Worm (Caenorhabditis elegans) whole organism, young adult: ENCODE data around the gene D1086.11.

Experiments used
- B0336.3 ChIP-seq: fragments of 200-800 bp; sonication (Bioruptor generic); IDR thresholded peaks from 2 replicates; pipeline ENCODE4 v1.3.6; 2022; ENCODE audit warnings: missing genetic modification characterization, missing compliant biosample characterization
- F10E7.11 ChIP-seq: sonication (generic microtip); optimal IDR thresholded peaks from 2 replicates; lab custom pipeline; 2017; ENCODE audit warnings: mild to moderate bottlenecking, missing genetic modification characterization, moderate library complexity, missing compliant biosample characterization
- F33H1.4 ChIP-seq: fragments of 200-800 bp; sonication (Bioruptor generic); IDR thresholded peaks from 2 replicates; pipeline ENCODE4 v1.3.6; 2022; ENCODE audit warnings: missing genetic modification reagents, missing genetic modification characterization, missing compliant biosample characterization
- F57A8.1 ChIP-seq: fragments of 200-800 bp; sonication (Bioruptor generic); optimal IDR thresholded peaks from 2 replicates; lab custom pipeline; 2018; ENCODE audit warnings: mild to moderate bottlenecking, missing genetic modification characterization, moderate library complexity, missing compliant biosample characterization
- K12H6.12 ChIP-seq: fragments of 200-800 bp; sonication (Bioruptor generic); optimal IDR thresholded peaks from 2 replicates; lab custom pipeline; 2018; ENCODE audit warnings: mild to moderate bottlenecking, missing genetic modification characterization, missing compliant biosample characterization
- Y56A3A.18 ChIP-seq: fragments of 200-800 bp; sonication (Bioruptor generic); IDR thresholded peaks from 2 replicates; pipeline ENCODE4 v1.3.6; 2022; ENCODE audit warnings: missing genetic modification reagents, missing genetic modification characterization, missing compliant biosample characterization
- Y79H2A.3 ChIP-seq: fragments of 200-800 bp; sonication (Bioruptor generic); conservative IDR thresholded peaks from 2 replicates; pipeline ENCODE4 v1.3.6; 2022; ENCODE audit warnings: missing genetic modification reagents, missing genetic modification characterization, missing compliant biosample characterization
- ZK185.1 ChIP-seq: sonication (generic microtip); optimal IDR thresholded peaks from 2 replicates; lab custom pipeline; 2016; ENCODE audit warnings: mild to moderate bottlenecking, missing genetic modification characterization, missing compliant biosample characterization; ENCODE audit not compliant: poor library complexity, severe bottlenecking
- ama-1 ChIP-seq, 3 experiments: fragments of 150-350 bp in 1 of 3; sonication (generic microtip) in 2 of 3; optimal IDR thresholded peaks; 2 replicates each; lab custom pipeline; 2014 to 2018; ENCODE audit warnings: missing biosample characterization in 2 of 3, missing genetic modification characterization in 2 of 3, missing genetic modification reagents in 2 of 3
- athp-1 ChIP-seq: sonication (generic microtip); optimal IDR thresholded peaks from 2 replicates; lab custom pipeline; 2017; ENCODE audit warnings: mild to moderate bottlenecking, missing genetic modification characterization, missing compliant biosample characterization
- bed-1 ChIP-seq: fragments of 200-800 bp; sonication (Bioruptor generic); IDR thresholded peaks from 2 replicates; pipeline ENCODE4 v1.3.6; 2022; ENCODE audit warnings: missing genetic modification reagents, missing genetic modification characterization, missing compliant biosample characterization
- cebp-1 ChIP-seq, 2 experiments: fragments of 200-800 bp in 1 of 2; sonication (Bioruptor generic) in 1 of 2; sonication (generic microtip) in 1 of 2; IDR thresholded peaks in 1 of 2; optimal IDR thresholded peaks in 1 of 2; 2 replicates each; pipeline versions ENCODE4 v1.3.6 to Lab custom; 2017 to 2022; ENCODE audit warnings: missing compliant biosample characterization in 2 of 2, missing genetic modification characterization in 2 of 2, mild to moderate bottlenecking in 1 of 2, missing genetic modification reagents in 1 of 2, moderate library complexity in 1 of 2
- ceh-100 ChIP-seq: fragments of 200-800 bp; sonication (Bioruptor generic); IDR thresholded peaks from 2 replicates; pipeline ENCODE4 v1.3.6; 2022; ENCODE audit warnings: missing genetic modification reagents, missing genetic modification characterization, missing compliant biosample characterization
- die-1 ChIP-seq: sonication (generic microtip); optimal IDR thresholded peaks from 2 replicates; lab custom pipeline; 2016; ENCODE audit warnings: missing genotype, mild to moderate bottlenecking, missing genetic modification characterization, missing compliant biosample characterization
- dox-1 ChIP-seq: fragments of 200-800 bp; sonication (Bioruptor generic); IDR thresholded peaks from 2 replicates; pipeline ENCODE4 v1.3.6; 2022; ENCODE audit warnings: missing genetic modification reagents, missing genetic modification characterization, missing compliant biosample characterization
- egl-18 ChIP-seq: fragments of 200-800 bp; sonication (Bioruptor generic); IDR thresholded peaks from 2 replicates; pipeline ENCODE4 v1.3.6; 2022; ENCODE audit warnings: missing genetic modification reagents, missing genetic modification characterization, missing compliant biosample characterization
- ets-4 ChIP-seq: fragments of 200-800 bp; sonication (Bioruptor generic); optimal IDR thresholded peaks from 2 replicates; lab custom pipeline; 2018; ENCODE audit warnings: mild to moderate bottlenecking, missing genetic modification characterization, missing compliant biosample characterization
- gei-17 ChIP-seq: fragments of 200-800 bp; sonication (Bioruptor generic); optimal IDR thresholded peaks from 2 replicates; lab custom pipeline; 2018; ENCODE audit warnings: mild to moderate bottlenecking, missing genetic modification characterization, missing compliant biosample characterization
- hlh-12 ChIP-seq: sonication (generic microtip); optimal IDR thresholded peaks from 2 replicates; lab custom pipeline; 2016; ENCODE audit warnings: missing genetic modification characterization, missing compliant biosample characterization
- let-607 ChIP-seq, 2 experiments: fragments of 200-800 bp in 1 of 2; sonication (Bioruptor generic) in 1 of 2; sonication (generic microtip) in 1 of 2; optimal IDR thresholded peaks; 2 replicates each; lab custom pipeline; 2016 to 2018; ENCODE audit warnings: mild to moderate bottlenecking in 2 of 2, missing compliant biosample characterization in 2 of 2, missing genetic modification characterization in 2 of 2, moderate library complexity in 2 of 2, missing genotype in 1 of 2
- lin-26 ChIP-seq: fragments of 200-800 bp; sonication (Bioruptor generic); IDR thresholded peaks from 2 replicates; pipeline ENCODE4 v1.3.6; 2022; ENCODE audit warnings: missing genetic modification reagents, missing genetic modification characterization, missing compliant biosample characterization
- madf-8 ChIP-seq: fragments of 200-800 bp; sonication (Bioruptor generic); conservative IDR thresholded peaks from 2 replicates; pipeline ENCODE4 v1.3.6; 2022; ENCODE audit warnings: missing genetic modification reagents, missing genetic modification characterization, missing compliant biosample characterization
- mel-28 ChIP-seq: sonication (generic microtip); optimal IDR thresholded peaks from 2 replicates; lab custom pipeline; 2016; ENCODE audit warnings: borderline replicate concordance, mild to moderate bottlenecking, missing genetic modification characterization, missing compliant biosample characterization
- nfya-1 ChIP-seq: sonication (generic microtip); optimal IDR thresholded peaks from 2 replicates; lab custom pipeline; 2017; ENCODE audit warnings: antibody characterized with exemption, missing compliant biosample characterization, missing genetic modification characterization, borderline replicate concordance; ENCODE audit not compliant: insufficient read depth
- nfya-2 ChIP-seq: fragments of 200-800 bp; sonication (Bioruptor generic); IDR thresholded peaks from 2 replicates; pipeline ENCODE4 v1.3.6; 2022; ENCODE audit warnings: missing genetic modification reagents, missing genetic modification characterization, missing compliant biosample characterization
- nhr-179 ChIP-seq: sonication (generic microtip); optimal IDR thresholded peaks from 2 replicates; lab custom pipeline; 2016; ENCODE audit warnings: mild to moderate bottlenecking, missing genetic modification characterization, missing compliant biosample characterization
- pha-4 ChIP-seq: fragments of 150-350 bp; sonication (generic microtip); optimal IDR thresholded peaks from 2 replicates; lab custom pipeline; 2014; ENCODE audit warnings: missing biosample characterization, missing genetic modification reagents, missing genetic modification characterization
- rcor-1 ChIP-seq: fragments of 200-800 bp; sonication (Bioruptor generic); IDR thresholded peaks from 2 replicates; pipeline ENCODE4 v1.3.6; 2022; ENCODE audit warnings: missing genetic modification reagents, missing genetic modification characterization, missing compliant biosample characterization
- rec-8 ChIP-seq, 2 experiments: sonication (generic microtip); optimal IDR thresholded peaks; 2 replicates each; lab custom pipeline; 2016; ENCODE audit warnings: mild to moderate bottlenecking in 2 of 2, missing genetic modification characterization in 2 of 2, missing genetic modification reagents in 2 of 2, missing genotype in 2 of 2, missing biosample characterization in 1 of 2, missing compliant biosample characterization in 1 of 2, moderate library complexity in 1 of 2
- sdz-38 ChIP-seq: sonication (generic microtip); optimal IDR thresholded peaks from 2 replicates; lab custom pipeline; 2016; ENCODE audit warnings: missing genotype, missing genetic modification characterization, missing compliant biosample characterization
- snpc-3.4 ChIP-seq: sonication (generic microtip); optimal IDR thresholded peaks from 2 replicates; lab custom pipeline; 2017; ENCODE audit warnings: missing genetic modification characterization, mild to moderate bottlenecking, missing compliant biosample characterization, antibody characterized with exemption, moderate library complexity, missing genotype, missing genetic modification reagents
- tbp1 ChIP-seq: fragments of 200-800 bp; sonication (Bioruptor generic); optimal IDR thresholded peaks from 2 replicates; lab custom pipeline; 2018; ENCODE audit warnings: mild to moderate bottlenecking, missing genetic modification characterization, missing compliant biosample characterization
- tbx-9 ChIP-seq: sonication (generic microtip); optimal IDR thresholded peaks from 2 replicates; lab custom pipeline; 2016; ENCODE audit warnings: borderline replicate concordance, missing genetic modification characterization, inconsistent platforms, missing compliant biosample characterization
- unc-62 ChIP-seq: fragments of 150-350 bp; optimal IDR thresholded peaks from 2 replicates; lab custom pipeline; 2014; ENCODE audit warnings: missing biosample characterization, missing genetic modification reagents, missing genetic modification characterization
- zfh-2 ChIP-seq: fragments of 200-800 bp; sonication (Bioruptor generic); conservative IDR thresholded peaks from 2 replicates; pipeline ENCODE4 v1.3.6; 2022; ENCODE audit warnings: missing genetic modification reagents, missing genetic modification characterization, missing compliant biosample characterization
- ztf-18 ChIP-seq: sonication (generic microtip); optimal IDR thresholded peaks from 2 replicates; lab custom pipeline; 2016; ENCODE audit warnings: missing genotype, mild to moderate bottlenecking, missing genetic modification characterization, missing compliant biosample characterization
- ztf-28 ChIP-seq: fragments of 200-800 bp; sonication (Bioruptor generic); IDR thresholded peaks from 2 replicates; pipeline ENCODE4 v1.3.6; 2022; ENCODE audit warnings: missing genetic modification reagents, missing genetic modification characterization, missing compliant biosample characterization
- ztf-6 ChIP-seq: fragments of 200-800 bp; sonication (Bioruptor generic); IDR thresholded peaks from 2 replicates; pipeline ENCODE4 v1.3.6; 2022; ENCODE audit warnings: missing genetic modification reagents, missing genetic modification characterization, missing compliant biosample characterization

D1086.11 gene

ce11 chrV:14069899-14070298 is 4.4 kb upstream of the D1086.11 start:
- TF ChIP-seq B0336.3 (GFP tag; lab: Robert Waterston, UW) (no peak), bed-1 (GFP tag; lab: Robert Waterston, UW) (no peak), nfya-2 (GFP tag; lab: Robert Waterston, UW) (no peak), pha-4 (tag; lab: Kevin White, UChicago) (no peak), gei-17 (no peak), die-1 (tag; lab: Kevin White, UChicago) (no peak), F33H1.4 (GFP tag; lab: Robert Waterston, UW) (no peak), hlh-12 (tag; lab: Kevin White, UChicago) (no peak)

DNA sequence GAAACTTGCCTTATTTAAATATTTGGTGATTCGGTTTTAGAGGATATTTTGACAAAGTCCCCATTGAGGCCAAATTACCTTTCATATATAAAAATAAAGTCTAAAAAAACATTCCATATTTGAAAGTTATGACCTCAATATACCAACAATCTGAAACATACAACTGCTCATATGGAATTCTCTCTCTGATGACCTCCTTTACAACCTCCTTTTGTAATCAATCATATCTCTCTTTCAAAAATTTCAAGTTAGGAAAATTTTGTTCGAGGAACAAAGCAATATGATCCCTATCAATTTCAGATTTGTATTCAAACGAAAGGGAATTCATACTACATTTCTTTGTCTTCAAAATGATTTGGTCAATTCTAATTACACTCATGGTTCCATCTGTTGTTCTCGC is 5.2 kb downstream of the D1086.11 start, which contains the start of gene D1086.6:
Gene D1086.6 (plus strand): TSS at position 301 of the 400 bp plus-strand sequence.
- no peak for TF ChIP-seq die-1 (tag; lab: Kevin White, UChicago)
- TF ChIP-seq let-607 (tag; optimal IDR thresholded peaks at IDR 0.05; lab: Kevin White, UChicago): no peak
- no peak for TF ChIP-seq unc-62 (GFP tag; lab: Kevin White, UChicago)

- TF ChIP-seq F57A8.1 (GFP tag; lab: Kevin White, UChicago) (no peak), athp-1 (tag; lab: Kevin White, UChicago) (no peak), Y79H2A.3 (no peak), ceh-100 (no peak), lin-26 (GFP tag; lab: Robert Waterston, UW) (no peak), K12H6.12 (tag; lab: Kevin White, UChicago) (no peak), mel-28 (tag; lab: Kevin White, UChicago) (no peak), dox-1 (no peak), snpc-3.4 (tag; lab: Kevin White, UChicago) (no peak), nfya-1 (no peak), ztf-28 (GFP tag; lab: Robert Waterston, UW) (no peak), ztf-18 (tag; lab: Kevin White, UChicago) (no peak)
Measured at ce11 chrV:14082453-14082852, 8.2 kb downstream of the D1086.11 start, which contains the start of gene D1086.10. Gene D1086.10 (plus strand): TSS chrV:14082753.

DNA sequence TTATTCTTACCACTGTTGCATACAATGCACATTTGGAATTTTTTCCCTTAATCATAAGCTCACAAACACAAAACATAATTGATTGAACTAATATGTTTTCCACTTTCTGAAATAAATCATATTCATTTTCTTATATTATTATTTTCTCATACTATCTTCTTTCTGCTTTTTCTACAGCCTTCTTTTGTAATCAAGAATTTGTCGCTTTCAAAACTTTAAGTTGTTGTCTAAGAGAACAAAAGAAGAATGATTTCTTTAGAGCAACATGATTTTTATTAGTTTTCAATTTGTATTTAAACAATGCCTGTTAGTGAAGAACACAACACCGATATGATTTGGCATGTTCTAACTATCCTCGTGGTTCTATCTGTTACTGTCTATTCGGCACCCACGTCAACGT is 9.7 kb downstream of the D1086.11 start, which contains the start of gene D1086.7:
Gene D1086.7 (plus strand): TSS at position 301 of the 400 bp plus-strand sequence.
- TF ChIP-seq rec-8 (tag; optimal IDR thresholded peaks at IDR 0.05; lab: Kevin White, UChicago) (no peak), F10E7.11 (tag; lab: Kevin White, UChicago) (no peak), tbx-9 (no peak), Y56A3A.18 (GFP tag; lab: Robert Waterston, UW) (no peak), ets-4 (GFP tag; lab: Kevin White, UChicago) (no peak), unc-62 (GFP tag; lab: Kevin White, UChicago) (no peak), pha-4 (tag; lab: Kevin White, UChicago) (no peak), tbp1 (GFP tag; lab: Kevin White, UChicago) (no peak), B0336.3 (GFP tag; lab: Robert Waterston, UW) (no peak), sdz-38 (tag; lab: Kevin White, UChicago) (no peak), madf-8 (GFP tag; lab: Robert Waterston, UW) (no peak), ztf-6 (no peak), ama-1 (optimal IDR thresholded peaks at IDR 0.05; lab: Kevin White, UChicago) (no peak), ama-1 (GFP tag; optimal IDR thresholded peaks at IDR 0.05; lab: Kevin White, UChicago) (no peak), zfh-2 (GFP tag; lab: Robert Waterston, UW) (no peak), rcor-1 (GFP tag; lab: Robert Waterston, UW) (no peak), cebp-1 (GFP tag; IDR thresholded peaks at IDR 0.05; lab: Robert Waterston, UW) (no peak), cebp-1 (tag; optimal IDR thresholded peaks at IDR 0.05; lab: Kevin White, UChicago) (no peak), ZK185.1 (tag; lab: Kevin White, UChicago) (no peak), nhr-179 (no peak), ceh-100 (no peak), egl-18 (GFP tag; lab: Robert Waterston, UW) (no peak)
